Worm (Caenorhabditis elegans): ENCODE measurements around the gene F02H6.2.

The F02H6.2 gene

DNA sequence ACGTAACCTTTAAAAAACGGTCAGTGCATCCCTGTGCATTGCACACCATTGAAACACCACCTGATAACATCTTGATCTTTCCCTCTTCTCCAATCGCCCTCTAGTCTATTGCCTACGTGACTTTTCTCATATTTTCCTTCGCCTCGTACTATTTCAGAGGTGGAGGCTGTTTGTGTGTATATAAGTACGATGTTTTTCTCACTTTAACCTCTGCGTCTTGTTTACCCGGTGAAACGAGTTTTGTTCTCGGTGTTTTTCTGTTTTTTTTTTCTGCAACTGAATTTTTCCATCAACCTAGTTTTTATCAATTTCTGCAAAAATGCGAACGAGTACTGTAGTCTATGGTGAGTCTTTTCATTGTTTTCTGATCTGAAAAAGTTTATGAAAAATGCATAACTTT, 23.4 kb downstream of the F02H6.2 start, which contains the start of gene sqrd-1:
sqrd-1 (plus strand) TSS at position 158 of the 400 bp plus-strand sequence.
- TF ChIP-seq hlh-30 (tag; optimal IDR thresholded peaks at IDR 0.05; ENCODE audit: insufficient read depth) (no peak), ama-1 (optimal IDR thresholded peaks at IDR 0.05) (no peak), elt-2 (tag; optimal IDR thresholded peaks at IDR 0.05) (peak; percentile 34)

DNA sequence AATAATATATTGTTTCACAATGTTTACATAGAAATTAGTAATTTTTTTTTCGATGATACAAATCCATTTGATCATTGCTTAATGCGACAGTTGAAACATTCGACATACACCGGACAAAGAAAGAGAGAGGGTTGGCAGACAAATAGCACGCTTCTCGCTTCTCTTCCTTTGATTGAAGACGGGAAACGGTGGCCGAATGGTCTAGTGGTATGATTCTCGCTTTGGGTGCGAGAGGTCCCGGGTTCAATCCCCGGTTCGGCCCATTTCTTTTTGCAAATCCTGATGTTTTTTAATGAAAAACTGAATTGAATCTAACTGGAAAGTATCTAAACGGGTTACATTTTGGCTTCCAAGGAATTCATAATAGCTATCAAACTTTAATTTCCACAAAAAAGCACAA, 28.6 kb downstream of the F02H6.2 start:
- TF ChIP-seq gmeb-2 (tag; optimal IDR thresholded peaks at IDR 0.05) (peak; percentile 36), elt-2 (tag; optimal IDR thresholded peaks at IDR 0.05) (peak; percentile 0), unc-86 (tag; optimal IDR thresholded peaks at IDR 0.05) (no peak), hlh-13 (GFP tag; optimal IDR thresholded peaks at IDR 0.05) (peak; percentile 2), C38D4.7 (GFP tag; optimal IDR thresholded peaks at IDR 0.05) (peak; percentile 1), hlh-15 (tag; optimal IDR thresholded peaks at IDR 0.05) (peak; percentile 15), K09A11.1 (tag; optimal IDR thresholded peaks at IDR 0.05; ENCODE audit: insufficient read depth) (peak; percentile 30), npax-4 (tag; optimal IDR thresholded peaks at IDR 0.05) (no peak), fkh-6 (tag; optimal IDR thresholded peaks at IDR 0.05) (no peak), che-1 (tag; optimal IDR thresholded peaks at IDR 0.05) (peak; percentile 17), nhr-232 (tag; optimal IDR thresholded peaks at IDR 0.05) (peak; percentile 11), ceh-45 (GFP tag; IDR thresholded peaks at IDR 0.05) (0 out of 2 replicates have a peak, but pooled peaks have one; percentile 21), nfya-1 (tag; optimal IDR thresholded peaks at IDR 0.05) (peak; percentile 4), syd-9 (tag; optimal IDR thresholded peaks at IDR 0.05) (peak; percentile 3), tbx-2 (tag; optimal IDR thresholded peaks at IDR 0.05) (peak; percentile 23)

DNA sequence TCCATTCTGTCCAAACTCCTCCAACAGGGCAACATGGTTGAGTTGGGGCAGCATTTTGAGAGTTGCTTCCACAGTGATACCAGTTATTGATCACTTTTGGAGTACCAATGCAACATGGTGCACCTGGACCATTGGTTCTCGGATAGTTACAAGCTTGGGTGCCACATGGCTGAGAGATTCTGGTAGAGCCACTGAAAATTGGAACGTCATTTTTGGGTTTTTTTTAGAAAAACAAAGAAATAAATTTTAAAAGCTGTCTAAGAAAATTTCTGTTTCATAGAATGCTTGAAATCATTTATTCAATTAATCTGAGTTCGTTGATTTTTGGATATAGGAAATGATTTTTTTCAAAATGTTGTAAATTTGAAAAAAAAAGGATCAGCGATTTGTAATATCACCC, 30.9 kb downstream of the F02H6.2 start:
- TF ChIP-seq ceh-22 (tag; optimal IDR thresholded peaks at IDR 0.05) (no peak), ceh-14 (tag; optimal IDR thresholded peaks at IDR 0.05) (no peak), C38D4.7 (GFP tag; optimal IDR thresholded peaks at IDR 0.05) (no peak), hlh-6 (tag; optimal IDR thresholded peaks at IDR 0.05) (no peak), eyg-1 (tag; optimal IDR thresholded peaks at IDR 0.05) (no peak), K02D7.2 (tag; optimal IDR thresholded peaks at IDR 0.05) (no peak), unc-86 (tag; optimal IDR thresholded peaks at IDR 0.05) (no peak), ets-4 (tag; optimal IDR thresholded peaks at IDR 0.05) (no peak), unc-3 (GFP tag; conservative IDR thresholded peaks at IDR 0.05) (no peak), unc-3 (tag; optimal IDR thresholded peaks at IDR 0.05) (no peak)

DNA sequence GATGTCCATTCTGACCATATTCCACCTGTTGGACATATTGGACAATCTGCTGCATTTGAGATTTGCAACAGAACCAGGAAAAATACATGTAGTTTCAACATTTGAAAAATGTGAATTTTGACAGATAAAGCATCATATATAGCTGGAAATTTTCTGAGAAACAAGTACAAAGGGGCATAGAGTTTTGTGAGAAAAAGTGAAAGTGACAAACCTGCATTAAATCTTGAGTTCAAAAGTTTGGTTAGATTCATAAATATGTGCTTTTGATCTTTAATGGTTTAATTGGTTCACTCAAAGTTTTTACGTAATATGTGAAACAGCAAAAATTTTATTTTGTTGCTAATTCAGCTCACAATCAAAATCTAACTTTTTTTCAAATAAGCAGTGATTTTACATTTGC, 31.8 kb downstream of the F02H6.2 start, which contains the start of gene F02H6.7:
F02H6.7 (minus strand) TSS at position 101 of the 400 bp plus-strand sequence.
- no peak for TF ChIP-seq fkh-10 (GFP tag; optimal IDR thresholded peaks at IDR 0.05)
- no peak for TF ChIP-seq fkh-6 (tag; optimal IDR thresholded peaks at IDR 0.05)
- no peak for TF ChIP-seq eyg-1 (tag; optimal IDR thresholded peaks at IDR 0.05)
- TF ChIP-seq hlh-8 (tag; optimal IDR thresholded peaks at IDR 0.05) = no peak
- no peak for TF ChIP-seq hlh-13 (GFP tag; optimal IDR thresholded peaks at IDR 0.05)
- TF ChIP-seq ztf-16 (tag; optimal IDR thresholded peaks at IDR 0.05) = no peak
- no peak for TF ChIP-seq ceh-31 (tag; optimal IDR thresholded peaks at IDR 0.05)
- no peak for TF ChIP-seq ceh-30 (tag; optimal IDR thresholded peaks at IDR 0.05)
- TF ChIP-seq ceh-34 (tag; optimal IDR thresholded peaks at IDR 0.05) = no peak
- TF ChIP-seq ceh-19 (GFP tag; optimal IDR thresholded peaks at IDR 0.05) = no peak
- TF ChIP-seq ceh-45 (GFP tag; IDR thresholded peaks at IDR 0.05) = no peak

DNA sequence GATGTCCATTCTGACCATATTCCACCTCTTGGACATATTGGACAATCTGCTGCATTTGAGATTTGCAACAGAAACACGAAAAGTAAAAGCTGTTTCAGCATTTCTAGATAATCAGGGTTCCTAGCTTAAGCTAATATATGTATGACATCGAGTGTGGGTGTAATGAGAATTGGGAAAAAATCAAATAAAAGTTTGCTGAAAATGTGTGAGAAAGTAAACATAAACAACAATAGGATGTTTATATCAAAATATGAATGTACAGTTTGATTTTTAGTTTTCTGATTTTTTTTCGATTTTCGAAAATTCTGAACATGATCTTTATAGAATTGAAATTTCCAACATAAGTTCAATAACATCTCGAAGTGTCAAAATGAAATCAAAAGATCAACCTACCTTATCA, 34.5 kb downstream of the F02H6.2 start, which contains the start of gene F02H6.6:
F02H6.6 (minus strand) TSS at position 101 of the 400 bp plus-strand sequence.
- no peak for TF ChIP-seq unc-42 (tag; optimal IDR thresholded peaks at IDR 0.05)
- TF ChIP-seq pha-2 (tag; optimal IDR thresholded peaks at IDR 0.05) = no peak
- TF ChIP-seq nhr-11 (tag; optimal IDR thresholded peaks at IDR 0.05) = no peak
- no peak for TF ChIP-seq che-1 (tag; optimal IDR thresholded peaks at IDR 0.05)
- no peak for TF ChIP-seq dve-1 (tag; optimal IDR thresholded peaks at IDR 0.05)
- TF ChIP-seq Y22D7AL.16 (tag; optimal IDR thresholded peaks at IDR 0.05) = no peak
- TF ChIP-seq K09A11.1 (tag; optimal IDR thresholded peaks at IDR 0.05; ENCODE audit: insufficient read depth) = no peak
- no peak for TF ChIP-seq npax-4 (tag; optimal IDR thresholded peaks at IDR 0.05)
- TF ChIP-seq tbx-7 (tag; optimal IDR thresholded peaks at IDR 0.05) = no peak
- TF ChIP-seq ceh-48 (tag; optimal IDR thresholded peaks at IDR 0.05) = no peak
- no peak for TF ChIP-seq ceh-2 (tag; optimal IDR thresholded peaks at IDR 0.05)
- TF ChIP-seq pax-1 (tag; optimal IDR thresholded peaks at IDR 0.05) = no peak
- no peak for TF ChIP-seq elt-4 (tag; optimal IDR thresholded peaks at IDR 0.05)
